Worm (Caenorhabditis elegans) whole organism, L4 larva: ENCODE results near the gene cku-80.

ENCODE experiments used
- F26F4.8 ChIP-seq: fragments of 200-800 bp; sonication (Bioruptor generic); conservative IDR thresholded peaks from 2 replicates; pipeline ENCODE4 v1.3.6; 2022; ENCODE audit warnings: missing genetic modification characterization, missing compliant biosample characterization
- F37D6.2 ChIP-seq: sonication (generic microtip); optimal IDR thresholded peaks from 2 replicates; lab custom pipeline; 2016; ENCODE audit warnings: mild to moderate bottlenecking, missing genetic modification characterization, missing compliant biosample characterization
- R02D3.7 ChIP-seq: fragments of 150-350 bp; sonication (generic microtip); optimal IDR thresholded peaks from 3 replicates; lab custom pipeline; 2014; ENCODE audit warnings: missing biosample characterization, missing genetic modification characterization
- Y5F2A.4 ChIP-seq: fragments of 200-800 bp; sonication (Bioruptor generic); optimal IDR thresholded peaks from 2 replicates; lab custom pipeline; 2018; ENCODE audit warnings: mild to moderate bottlenecking, missing genetic modification characterization, missing compliant biosample characterization
- Y75B8A.6 ChIP-seq: fragments of 200-800 bp; sonication (Bioruptor generic); IDR thresholded peaks from 2 replicates; pipeline ENCODE4 v1.3.6; 2022; ENCODE audit warnings: missing genetic modification reagents, missing genetic modification characterization, missing compliant biosample characterization
- aha-1 ChIP-seq: fragments of 150-350 bp; peaks from one replicate; lab custom pipeline; 2014; ENCODE audit warnings: missing biosample characterization, missing genetic modification characterization
- ama-1 ChIP-seq: fragments of 150-350 bp; optimal IDR thresholded peaks from 2 replicates; lab custom pipeline; 2014; ENCODE audit warnings: inconsistent platforms, mixed read lengths
- arid-1 ChIP-seq: fragments of 200-800 bp; sonication (Bioruptor generic); conservative IDR thresholded peaks from 2 replicates; pipeline ENCODE4 v1.3.6; 2022; ENCODE audit warnings: missing genetic modification reagents, missing genetic modification characterization, missing compliant biosample characterization
- ceh-20 ChIP-seq: fragments of 200-800 bp; sonication (Bioruptor generic); IDR thresholded peaks from 2 replicates; pipeline ENCODE4 v1.3.6; 2022; ENCODE audit warnings: missing genetic modification reagents, missing genetic modification characterization, missing compliant biosample characterization
- ceh-62 ChIP-seq: sonication (generic microtip); optimal IDR thresholded peaks from 2 replicates; lab custom pipeline; 2017; ENCODE audit warnings: missing biosample characterization, missing genetic modification characterization
- cey-2 ChIP-seq: sonication (generic microtip); optimal IDR thresholded peaks from 3 replicates; lab custom pipeline; 2017; ENCODE audit warnings: missing genetic modification characterization, mild to moderate bottlenecking, missing compliant biosample characterization, antibody characterized with exemption, borderline replicate concordance; ENCODE audit not compliant: insufficient read depth
- ctbp-1 ChIP-seq: fragments of 200-800 bp; sonication (Bioruptor generic); IDR thresholded peaks from 2 replicates; pipeline ENCODE4 v1.3.6; 2022; ENCODE audit warnings: missing genetic modification reagents, missing genetic modification characterization, missing compliant biosample characterization
- daf-12 ChIP-seq: fragments of 150-350 bp; optimal IDR thresholded peaks from 2 replicates; lab custom pipeline; 2014; ENCODE audit warnings: missing biosample characterization, missing genetic modification reagents, missing genetic modification characterization
- daf-16 ChIP-seq, 3 experiments: sonication (generic microtip); optimal IDR thresholded peaks; 2 replicates each; lab custom pipeline; 2016 to 2017; ENCODE audit warnings: missing genetic modification characterization in 3 of 3, missing genetic modification reagents in 3 of 3, mild to moderate bottlenecking in 2 of 3, missing compliant biosample characterization in 2 of 3, missing biosample characterization in 1 of 3, moderate library complexity in 1 of 3
- daf-19 ChIP-seq: fragments of 200-800 bp; sonication (Bioruptor generic); conservative IDR thresholded peaks from 2 replicates; pipeline ENCODE4 v1.3.6; 2022; ENCODE audit warnings: missing genetic modification characterization, missing compliant biosample characterization
- daf-8 ChIP-seq: fragments of 200-800 bp; sonication (Bioruptor generic); IDR thresholded peaks from 2 replicates; pipeline ENCODE4 v1.3.6; 2022; ENCODE audit warnings: missing genetic modification characterization, missing compliant biosample characterization
- dmd-6 ChIP-seq: fragments of 200-800 bp; sonication (Bioruptor generic); IDR thresholded peaks from 2 replicates; pipeline ENCODE4 v1.3.6; 2022; ENCODE audit warnings: missing genetic modification reagents, missing genetic modification characterization, missing compliant biosample characterization
- dpl-1 ChIP-seq: fragments of 150-350 bp; optimal IDR thresholded peaks from 2 replicates; lab custom pipeline; 2014; ENCODE audit warnings: missing biosample characterization, missing genetic modification reagents, missing genetic modification characterization
- dve-1 ChIP-seq: sonication (generic microtip); optimal IDR thresholded peaks from 2 replicates; lab custom pipeline; 2017; ENCODE audit warnings: antibody characterized with exemption, mild to moderate bottlenecking, missing genetic modification characterization, missing compliant biosample characterization; ENCODE audit not compliant: insufficient read depth
- gei-8 ChIP-seq: fragments of 200-800 bp; sonication (Bioruptor generic); optimal IDR thresholded peaks from 2 replicates; lab custom pipeline; 2018; ENCODE audit warnings: mild to moderate bottlenecking, missing genetic modification characterization, missing compliant biosample characterization
- hif-1 ChIP-seq, 2 experiments: sonication (generic microtip); optimal IDR thresholded peaks; 2 replicates each; lab custom pipeline; 2016 to 2017; ENCODE audit warnings: missing compliant biosample characterization in 2 of 2, missing genetic modification characterization in 2 of 2, missing genetic modification reagents in 2 of 2, missing genotype in 2 of 2, mild to moderate bottlenecking in 1 of 2
- hlh-11 ChIP-seq: fragments of 200-800 bp; sonication (Bioruptor generic); optimal IDR thresholded peaks from 2 replicates; lab custom pipeline; 2018; ENCODE audit warnings: mild to moderate bottlenecking, missing genetic modification characterization, missing compliant biosample characterization
- lin-13 ChIP-seq: fragments of 150-350 bp; optimal IDR thresholded peaks from 2 replicates; lab custom pipeline; 2014; ENCODE audit warnings: missing biosample characterization, missing genetic modification reagents, missing genetic modification characterization
- lin-15B ChIP-seq: fragments of 150-350 bp; sonication (generic microtip); optimal IDR thresholded peaks from 3 replicates; lab custom pipeline; 2014; ENCODE audit warnings: missing biosample characterization, missing genetic modification characterization
- lin-29 ChIP-seq: fragments of 200-800 bp; sonication (Bioruptor generic); IDR thresholded peaks from 2 replicates; pipeline ENCODE4 v1.3.6; 2022; ENCODE audit warnings: missing genetic modification reagents, missing genetic modification characterization, missing compliant biosample characterization
- lin-38 ChIP-seq: fragments of 200-800 bp; sonication (Bioruptor generic); IDR thresholded peaks from 2 replicates; pipeline ENCODE4 v1.3.6; 2022; ENCODE audit warnings: missing genetic modification reagents, missing genetic modification characterization, missing compliant biosample characterization
- lir-3 ChIP-seq: sonication (generic microtip); optimal IDR thresholded peaks from 2 replicates; lab custom pipeline; 2016; ENCODE audit warnings: mild to moderate bottlenecking, missing genetic modification characterization, missing compliant biosample characterization
- madf-5 ChIP-seq, 2 experiments: fragments of 200-800 bp; sonication (Bioruptor generic); IDR thresholded peaks; 2 replicates each; pipeline ENCODE4 v1.3.6; 2022; ENCODE audit warnings: missing compliant biosample characterization in 2 of 2, missing genetic modification characterization in 2 of 2
- mdt-29 ChIP-seq: fragments of 200-800 bp; sonication (Bioruptor generic); IDR thresholded peaks from 2 replicates; pipeline ENCODE4 v1.3.6; 2022; ENCODE audit warnings: missing genetic modification reagents, missing genetic modification characterization, missing compliant biosample characterization
- mep-1 ChIP-seq: fragments of 150-350 bp; sonication (generic microtip); optimal IDR thresholded peaks from 3 replicates; lab custom pipeline; 2014; ENCODE audit warnings: missing biosample characterization, missing genetic modification characterization
- mxl-2 ChIP-seq: fragments of 200-800 bp; sonication (Bioruptor generic); conservative IDR thresholded peaks from 2 replicates; pipeline ENCODE4 v1.3.6; 2022; ENCODE audit warnings: missing genetic modification reagents, missing genetic modification characterization, missing compliant biosample characterization
- mxl-3 ChIP-seq: fragments of 200-800 bp; sonication (Bioruptor generic); optimal IDR thresholded peaks from 2 replicates; lab custom pipeline; 2018; ENCODE audit warnings: mild to moderate bottlenecking, missing genetic modification characterization, missing compliant biosample characterization
- nhr-102 ChIP-seq: sonication (generic microtip); optimal IDR thresholded peaks from 2 replicates; lab custom pipeline; 2016; ENCODE audit warnings: mild to moderate bottlenecking, missing genetic modification characterization, moderate library complexity, missing compliant biosample characterization
- nhr-237 ChIP-seq: sonication (generic microtip); optimal IDR thresholded peaks from 2 replicates; lab custom pipeline; 2017; ENCODE audit warnings: missing biosample characterization, missing genetic modification characterization
- nhr-28 ChIP-seq: fragments of 150-350 bp; optimal IDR thresholded peaks from 2 replicates; lab custom pipeline; 2014; ENCODE audit warnings: missing biosample characterization, missing genetic modification characterization
- nhr-42 ChIP-seq: fragments of 200-800 bp; sonication (Bioruptor generic); IDR thresholded peaks from 2 replicates; pipeline ENCODE4 v1.3.6; 2022; ENCODE audit warnings: missing genetic modification characterization, missing compliant biosample characterization
- nhr-48 ChIP-seq: sonication (generic microtip); optimal IDR thresholded peaks from 2 replicates; lab custom pipeline; 2016; ENCODE audit warnings: mild to moderate bottlenecking, missing genetic modification characterization, missing compliant biosample characterization
- nhr-6 ChIP-seq: fragments of 150-350 bp; optimal IDR thresholded peaks from 2 replicates; lab custom pipeline; 2014; ENCODE audit warnings: missing biosample characterization, missing genetic modification characterization
- nhr-77 ChIP-seq: fragments of 150-350 bp; optimal IDR thresholded peaks from 2 replicates; lab custom pipeline; 2014; ENCODE audit warnings: missing biosample characterization, missing genetic modification characterization
- pha-4 ChIP-seq, 2 experiments: fragments of 150-350 bp in 1 of 2; fragments of 200-800 bp in 1 of 2; sonication (Bioruptor generic) in 1 of 2; IDR thresholded peaks in 1 of 2; optimal IDR thresholded peaks in 1 of 2; 2 replicates each; pipeline versions ENCODE4 v1.3.6 to Lab custom; 2014 to 2022; ENCODE audit warnings: missing genetic modification characterization in 2 of 2, missing genetic modification reagents in 2 of 2, missing biosample characterization in 1 of 2, missing compliant biosample characterization in 1 of 2
- php-3 ChIP-seq: fragments of 200-800 bp; sonication (Bioruptor generic); IDR thresholded peaks from 2 replicates; pipeline ENCODE4 v1.3.6; 2022; ENCODE audit warnings: missing genetic modification reagents, missing genetic modification characterization, missing compliant biosample characterization
- saeg-2 ChIP-seq: fragments of 200-800 bp; sonication (Bioruptor generic); IDR thresholded peaks from 2 replicates; pipeline ENCODE4 v1.3.6; 2022; ENCODE audit warnings: missing genetic modification reagents, missing genetic modification characterization, missing compliant biosample characterization
- set-16 ChIP-seq: fragments of 200-800 bp; sonication (Bioruptor generic); IDR thresholded peaks from 2 replicates; pipeline ENCODE4 v1.3.6; 2022; ENCODE audit warnings: missing genetic modification reagents, missing genetic modification characterization, missing compliant biosample characterization
- skn-1 ChIP-seq: fragments of 150-350 bp; optimal IDR thresholded peaks from 2 replicates; lab custom pipeline; 2014; ENCODE audit warnings: missing biosample characterization, missing genetic modification characterization
- snpc-1.2 ChIP-seq: fragments of 200-800 bp; sonication (Bioruptor generic); IDR thresholded peaks from 2 replicates; pipeline ENCODE4 v1.3.6; 2022; ENCODE audit warnings: missing genetic modification reagents, missing genetic modification characterization, missing compliant biosample characterization
- snpc-4 ChIP-seq: fragments of 150-350 bp; optimal IDR thresholded peaks from 2 replicates; lab custom pipeline; 2014; ENCODE audit warnings: missing biosample characterization, missing genetic modification characterization
- spr-1 ChIP-seq: sonication (generic microtip); optimal IDR thresholded peaks from 2 replicates; lab custom pipeline; 2016; ENCODE audit warnings: mild to moderate bottlenecking, missing genetic modification characterization, missing compliant biosample characterization
- spr-3 ChIP-seq: fragments of 200-800 bp; sonication (Bioruptor generic); optimal IDR thresholded peaks from 2 replicates; lab custom pipeline; 2018; ENCODE audit warnings: mild to moderate bottlenecking, missing genetic modification characterization, missing compliant biosample characterization
- tra-1 ChIP-seq: fragments of 200-800 bp; sonication (Bioruptor generic); IDR thresholded peaks from 2 replicates; pipeline ENCODE4 v1.3.6; 2022; ENCODE audit warnings: missing genetic modification reagents, missing genetic modification characterization, missing compliant biosample characterization
- zag-1 ChIP-seq: fragments of 150-350 bp; optimal IDR thresholded peaks from 2 replicates; lab custom pipeline; 2014; ENCODE audit warnings: missing biosample characterization, missing genetic modification characterization
- zip-11 ChIP-seq: fragments of 200-800 bp; sonication (Bioruptor generic); IDR thresholded peaks from 2 replicates; pipeline ENCODE4 v1.3.6; 2022; ENCODE audit warnings: missing genetic modification characterization, missing compliant biosample characterization

Gene cku-80

DNA sequence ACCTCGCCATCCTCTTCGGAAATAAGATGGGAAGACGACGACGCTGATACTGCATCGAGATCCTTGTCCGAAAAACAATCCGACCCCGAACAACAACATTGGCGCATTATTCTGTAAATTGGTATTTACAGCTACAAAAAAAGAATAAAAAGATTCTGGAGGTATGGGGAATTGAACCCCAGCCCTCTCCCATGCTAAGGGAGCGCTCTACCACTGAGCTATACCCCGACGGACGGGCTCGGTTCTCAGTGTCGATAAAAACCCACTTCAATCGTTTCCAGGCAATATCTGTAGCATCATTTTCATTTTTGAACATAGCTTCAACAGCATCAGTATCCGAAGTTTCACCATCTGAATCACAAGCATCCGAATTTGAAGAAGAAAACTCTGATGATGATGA lies 9.1 kb downstream of the cku-80 start (continued):
- TF ChIP-seq F37D6.2 = no peak
- TF ChIP-seq nhr-6 (tag; lab: Kevin White, UChicago) = no peak
- no peak for TF ChIP-seq nhr-28
- TF ChIP-seq nhr-48 (tag; lab: Kevin White, UChicago) = peak; percentile 1
- peak; percentile 10 for TF ChIP-seq hlh-11 (tag; lab: Kevin White, UChicago)
- TF ChIP-seq gei-8 = no peak
- no peak for TF ChIP-seq mxl-2 (GFP tag; lab: Robert Waterston, UW)
- TF ChIP-seq nhr-102 (tag; lab: Kevin White, UChicago) = no peak
- no peak for TF ChIP-seq mdt-29 (GFP tag; lab: Robert Waterston, UW)
- TF ChIP-seq mep-1 (tag; lab: Kevin White, UChicago) = no peak
- no peak for TF ChIP-seq ama-1 (lab: Kevin White, UChicago)
- TF ChIP-seq saeg-2 (GFP tag; lab: Robert Waterston, UW) = no peak
- TF ChIP-seq skn-1 = no peak
- TF ChIP-seq lin-15B (tag; lab: Kevin White, UChicago) = no peak
- TF ChIP-seq Y75B8A.6 (GFP tag; lab: Robert Waterston, UW) = no peak
- TF ChIP-seq nhr-42 (GFP tag; lab: Robert Waterston, UW) = no peak
- no peak for TF ChIP-seq daf-8 (GFP tag; lab: Robert Waterston, UW)
- peak; percentile 78; the same call in 1 of the 2 replicates for TF ChIP-seq pha-4 (GFP tag; IDR thresholded peaks at IDR 0.05; lab: Robert Waterston, UW)
- no peak for TF ChIP-seq pha-4 (tag; optimal IDR thresholded peaks at IDR 0.05; lab: Kevin White, UChicago)
- no peak for TF ChIP-seq nhr-77 (tag; lab: Kevin White, UChicago)
- TF ChIP-seq ceh-62 = no peak
- TF ChIP-seq lin-13 (GFP tag; lab: Kevin White, UChicago) = peak; percentile 16
- peak; percentile 47 for TF ChIP-seq dmd-6 (GFP tag; lab: Robert Waterston, UW)
- TF ChIP-seq dve-1 (tag; lab: Kevin White, UChicago) = no peak
- TF ChIP-seq Y5F2A.4 = no peak
- peak; percentile 21 for TF ChIP-seq snpc-4
- peak; percentile 70; the same call in 1 of the 2 replicates for TF ChIP-seq ctbp-1 (GFP tag; lab: Robert Waterston, UW)
- peak; percentile 64 for TF ChIP-seq lin-38
- no peak for TF ChIP-seq lir-3 (tag; lab: Kevin White, UChicago)
- no peak for TF ChIP-seq snpc-1.2
- no peak for TF ChIP-seq zip-11
- TF ChIP-seq aha-1 (tag; lab: Kevin White, UChicago) = peak; percentile 63
- 0 out of 4 replicates have a peak, but pooled peaks of 1 of the 2 experiments have one; percentile 51 for TF ChIP-seq madf-5 (GFP tag; IDR thresholded peaks at IDR 0.05; lab: Robert Waterston, UW)
- no peak for TF ChIP-seq set-16 (GFP tag; lab: Robert Waterston, UW)
- no peak for TF ChIP-seq cey-2
- TF ChIP-seq tra-1 (GFP tag; lab: Robert Waterston, UW) = peak; percentile 32; the same call in 1 of the 2 replicates
- TF ChIP-seq arid-1 = peak; percentile 80
- no peak for TF ChIP-seq ceh-20
- TF ChIP-seq daf-16 (GFP tag; optimal IDR thresholded peaks at IDR 0.05; lab: Kevin White, UChicago) = peak in 1 of 2 experiments; percentile 5
- TF ChIP-seq daf-16 (tag; optimal IDR thresholded peaks at IDR 0.05; lab: Kevin White, UChicago) = peak; percentile 56
- no peak for TF ChIP-seq spr-3 (GFP tag; lab: Kevin White, UChicago)
- no peak for TF ChIP-seq daf-12 (tag; lab: Kevin White, UChicago)
- TF ChIP-seq spr-1 = peak; percentile 9
- no peak for TF ChIP-seq R02D3.7
- TF ChIP-seq hif-1 (tag; optimal IDR thresholded peaks at IDR 0.05; lab: Kevin White, UChicago) = no peak
- no peak for TF ChIP-seq mxl-3 (GFP tag; lab: Kevin White, UChicago)
- no peak for TF ChIP-seq lin-29 (GFP tag; lab: Robert Waterston, UW)
- TF ChIP-seq zag-1 (tag; lab: Kevin White, UChicago) = no peak
- no peak for TF ChIP-seq nhr-237
- peak; percentile 60; the same call in 1 of the 2 replicates for TF ChIP-seq F26F4.8
- no peak for TF ChIP-seq dpl-1 (GFP tag; lab: Kevin White, UChicago)
- TF ChIP-seq php-3 = no peak
- TF ChIP-seq daf-19 (GFP tag; lab: Robert Waterston, UW) = peak; percentile 86
